Fruit fly (Drosophila melanogaster): ENCODE results near the gene CG32148.

CG32148 gene

DNA sequence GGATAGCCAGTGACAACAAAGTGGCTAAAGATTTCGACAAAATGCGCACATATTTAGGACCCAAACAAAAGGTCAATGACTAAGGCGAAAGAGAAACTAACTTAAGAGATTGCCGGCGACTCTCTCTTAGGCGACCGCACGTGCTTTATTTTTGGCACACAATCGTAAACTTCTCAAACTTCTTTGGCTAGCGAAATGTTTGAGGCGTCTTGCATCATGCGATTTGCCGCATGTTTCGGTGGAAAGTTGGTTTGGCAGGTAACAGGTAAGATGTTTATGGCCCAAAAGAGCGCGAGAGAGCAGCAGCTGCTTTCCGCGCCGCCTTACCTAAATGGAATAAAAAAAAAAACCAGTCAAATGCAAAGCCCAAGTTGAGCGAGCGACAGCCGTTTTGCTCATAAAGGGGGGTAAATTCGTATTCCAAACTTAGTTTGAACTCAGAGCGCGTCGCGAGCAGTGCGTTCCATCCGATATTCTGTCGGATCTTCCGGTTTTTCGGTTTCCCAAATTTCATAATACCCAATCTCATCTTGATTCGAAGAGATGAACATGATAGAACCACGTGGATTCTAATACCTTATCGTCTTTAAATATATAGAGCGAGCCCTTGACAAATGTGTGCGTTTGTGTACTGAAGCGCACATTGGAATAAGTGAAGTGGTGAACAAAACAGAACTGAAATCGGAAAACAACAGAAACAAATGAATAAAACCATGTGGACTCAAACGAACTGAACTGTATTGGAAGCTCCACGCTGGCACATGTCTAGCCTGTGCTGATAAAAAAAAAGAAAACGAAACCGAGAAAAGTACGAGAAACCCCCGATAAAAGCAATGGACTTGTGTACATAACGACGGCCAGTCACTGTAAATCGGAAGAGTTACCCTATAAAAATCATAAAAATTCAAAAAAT lies 36.1 kb upstream of the CG32148 start:
- TF ChIP-seq CG34422 (GFP tag; IDR thresholded peaks at IDR 0.05) (peak; percentile 44; the same call in 1 of the 3 replicates), sens (GFP tag) (peak; percentile 80), sna (GFP tag; IDR thresholded peaks at IDR 0.05; ENCODE audit: partially characterized antibody) (0 out of 2 replicates have a peak, but pooled peaks have one; percentile 18), BtbVII (GFP tag; optimal IDR thresholded peaks at IDR 0.05) (peak; percentile 23), CG15479 (GFP tag; optimal IDR thresholded peaks at IDR 0.05) (peak; percentile 45), ro (GFP tag; IDR thresholded peaks at IDR 0.05) (no peak), CG12942 (GFP tag; optimal IDR thresholded peaks at IDR 0.05) (no peak), vvl (GFP tag; IDR thresholded peaks at IDR 0.05) (0 out of 2 replicates have a peak, but pooled peaks have one; percentile 10), Med (GFP tag) (peak; percentile 31), Bgb (GFP tag; IDR thresholded peaks at IDR 0.05; ENCODE audit: partially characterized antibody) (0 out of 2 replicates have a peak, but pooled peaks have one; percentile 23), CG13894 (tag; optimal IDR thresholded peaks at IDR 0.05) (peak; percentile 43), unc-4 (GFP tag; IDR thresholded peaks at IDR 0.05; ENCODE audit: partially characterized antibody) (0 out of 2 replicates have a peak, but pooled peaks have one; percentile 34), lbe (GFP tag; optimal IDR thresholded peaks at IDR 0.05) (peak; percentile 25), nom (GFP tag; optimal IDR thresholded peaks at IDR 0.05) (no peak), dpn (GFP tag; optimal IDR thresholded peaks at IDR 0.05) (no peak), chinmo (GFP tag; IDR thresholded peaks at IDR 0.05; ENCODE audit: partially characterized antibody) (0 out of 4 replicates have a peak, but pooled peaks have one; percentile 69), CG34224 (GFP tag; IDR thresholded peaks at IDR 0.05; ENCODE audit: partially characterized antibody) (no peak), sug (tag; optimal IDR thresholded peaks at IDR 0.05) (peak; percentile 11), dm (GFP tag; optimal IDR thresholded peaks at IDR 0.05) (peak; percentile 62), CG34376 (GFP tag; optimal IDR thresholded peaks at IDR 0.05) (peak; percentile 52), NC2β (GFP tag; optimal IDR thresholded peaks at IDR 0.05) (no peak), cad (GFP tag; optimal IDR thresholded peaks at IDR 0.05) (peak; percentile 65), grn (GFP tag; optimal IDR thresholded peaks at IDR 0.05) (peak; percentile 77), Meics (GFP tag; optimal IDR thresholded peaks at IDR 0.05) (no peak), danr (GFP tag; IDR thresholded peaks at IDR 0.05) (no peak), twi (tag; optimal IDR thresholded peaks at IDR 0.05) (peak; percentile 39), CG13287 (GFP tag; IDR thresholded peaks at IDR 0.05; ENCODE audit: partially characterized antibody) (peak; percentile 28; the same call in 1 of the 2 replicates), CG8388 (GFP tag; optimal IDR thresholded peaks at IDR 0.05) (peak; percentile 18), CG10366 (GFP tag; IDR thresholded peaks at IDR 0.05) (no peak), bsh (GFP tag; optimal IDR thresholded peaks at IDR 0.05) (peak in 1 of 2 experiments; percentile 12), Jarid2 (GFP tag; optimal IDR thresholded peaks at IDR 0.05) (peak; percentile 83), hkb (optimal IDR thresholded peaks at IDR 0.05) (no peak), hkb (GFP tag; IDR thresholded peaks at IDR 0.05) (no peak), sqz (GFP tag; optimal IDR thresholded peaks at IDR 0.05) (peak; percentile 34), CG6791 (GFP tag; IDR thresholded peaks at IDR 0.05; ENCODE audit: partially characterized antibody) (0 out of 3 replicates have a peak, but pooled peaks have one; percentile 41), CG7987 (GFP tag; optimal IDR thresholded peaks at IDR 0.05) (peak; percentile 76), sr (GFP tag; IDR thresholded peaks at IDR 0.05) (no peak), eve (GFP tag; optimal IDR thresholded peaks at IDR 0.05) (peak in 1 of 2 experiments; percentile 67), HLH4C (GFP tag; IDR thresholded peaks at IDR 0.05; ENCODE audit: partially characterized antibody) (no peak), CG5180 (GFP tag; optimal IDR thresholded peaks at IDR 0.05) (peak; percentile 26), Doc3 (GFP tag; IDR thresholded peaks at IDR 0.05; ENCODE audit: partially characterized antibody) (0 out of 3 replicates have a peak, but pooled peaks have one; percentile 45), fru (optimal IDR thresholded peaks at IDR 0.05) (no peak), CG3163 (GFP tag; optimal IDR thresholded peaks at IDR 0.05) (peak; percentile 58), cato (GFP tag; optimal IDR thresholded peaks at IDR 0.05; ENCODE audit: borderline replicate concordance) (no peak), Trl (optimal IDR thresholded peaks at IDR 0.05) (peak; percentile 73 to 84), Trl (GFP tag; optimal IDR thresholded peaks at IDR 0.05) (no peak), CG4854 (GFP tag; optimal IDR thresholded peaks at IDR 0.05) (no peak)

Measured in whole organism, embryonic.